Worm (Caenorhabditis elegans) whole organism, early embryonic: ENCODE results near the gene ZK105.6.

Source experiments
- B0310.2 ChIP-seq: sonication (generic microtip); optimal IDR thresholded peaks from 2 replicates; lab custom pipeline; 2016; ENCODE audit warnings: mild to moderate bottlenecking, missing genetic modification characterization, missing compliant biosample characterization
- F13C5.2 ChIP-seq: sonication (generic microtip); optimal IDR thresholded peaks from 2 replicates; lab custom pipeline; 2017; ENCODE audit warnings: mild to moderate bottlenecking, missing genetic modification characterization, inconsistent platforms, missing compliant biosample characterization
- aly-1 ChIP-seq: sonication (generic microtip); optimal IDR thresholded peaks from 2 replicates; lab custom pipeline; 2016; ENCODE audit warnings: missing genetic modification characterization, missing compliant biosample characterization
- ama-1 ChIP-seq: fragments of 150-350 bp; optimal IDR thresholded peaks from 2 replicates; lab custom pipeline; 2014
- ceh-36 ChIP-seq: sonication (generic microtip); optimal IDR thresholded peaks from 2 replicates; lab custom pipeline; 2016; ENCODE audit warnings: missing genetic modification characterization, inconsistent platforms, missing compliant biosample characterization
- ets-7 ChIP-seq: sonication (generic microtip); optimal IDR thresholded peaks from 2 replicates; lab custom pipeline; 2016; ENCODE audit warnings: missing genotype, missing genetic modification characterization, missing compliant biosample characterization
- flt-1 ChIP-seq: fragments of 200-800 bp; sonication (Bioruptor generic); IDR thresholded peaks from 2 replicates; pipeline ENCODE4 v1.3.6; 2022; ENCODE audit warnings: missing genetic modification characterization, missing compliant biosample characterization
- hmbx-1 ChIP-seq: sonication (generic microtip); optimal IDR thresholded peaks from 2 replicates; lab custom pipeline; 2016; ENCODE audit warnings: mild to moderate bottlenecking, missing genetic modification characterization, missing compliant biosample characterization
- hmg-4 ChIP-seq: fragments of 200-800 bp; sonication (Bioruptor generic); optimal IDR thresholded peaks from 2 replicates; lab custom pipeline; 2018; ENCODE audit warnings: mild to moderate bottlenecking, missing genetic modification characterization, missing compliant biosample characterization
- pes-1 ChIP-seq: fragments of 200-800 bp; sonication (Bioruptor generic); IDR thresholded peaks from 2 replicates; pipeline ENCODE4 v1.3.6; 2022; ENCODE audit warnings: missing genetic modification reagents, missing genetic modification characterization, missing compliant biosample characterization
- scrt-1 ChIP-seq: fragments of 200-800 bp; sonication (Bioruptor generic); IDR thresholded peaks from 2 replicates; pipeline ENCODE4 v1.3.6; 2022; ENCODE audit warnings: missing genetic modification characterization, missing compliant biosample characterization
- tbx-11 ChIP-seq: fragments of 200-800 bp; sonication (Bioruptor generic); IDR thresholded peaks from 2 replicates; pipeline ENCODE4 v1.3.6; 2022; ENCODE audit warnings: missing genetic modification characterization, missing compliant biosample characterization
- tbx-37 ChIP-seq: fragments of 200-800 bp; sonication (Bioruptor generic); conservative IDR thresholded peaks from 2 replicates; pipeline ENCODE4 v1.3.6; 2022; ENCODE audit warnings: missing genetic modification reagents, missing genetic modification characterization, missing compliant biosample characterization
- tra-4 ChIP-seq: sonication (generic microtip); optimal IDR thresholded peaks from 2 replicates; lab custom pipeline; 2017; ENCODE audit warnings: missing genetic modification characterization, missing compliant biosample characterization

DNA sequence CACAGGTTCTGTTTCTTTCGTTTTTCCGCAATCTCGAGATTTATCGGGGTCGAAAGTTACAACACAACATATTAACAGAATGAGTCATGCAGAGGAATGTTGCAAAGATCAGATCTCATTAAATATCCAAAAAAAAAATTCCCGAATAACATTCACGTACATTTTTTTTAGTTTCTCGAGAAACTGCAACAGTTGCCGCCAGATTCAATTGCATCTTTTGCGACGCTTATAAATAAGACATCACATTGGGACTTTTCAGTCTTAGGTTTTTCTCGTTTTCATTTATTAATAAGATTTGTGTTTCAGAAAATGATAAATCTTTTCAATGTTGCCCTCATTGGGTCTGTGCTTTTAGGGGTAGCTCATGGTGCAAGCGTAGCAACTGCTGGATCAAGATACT, 10.2 kb downstream of the ZK105.6 start, which contains the start of gene ZK105.1:
- no peak for TF ChIP-seq ama-1 (lab: Kevin White, UChicago)
- TF ChIP-seq ceh-36 (tag; lab: Kevin White, UChicago), result no peak
- no peak for TF ChIP-seq hmg-4 (GFP tag; lab: Kevin White, UChicago)
- no peak for TF ChIP-seq F13C5.2
- TF ChIP-seq tbx-11 (GFP tag; lab: Robert Waterston, UW), result no peak
- TF ChIP-seq B0310.2 (tag; lab: Kevin White, UChicago), result no peak
- no peak for TF ChIP-seq aly-1 (tag; lab: Kevin White, UChicago)
- TF ChIP-seq tbx-37, result no peak
- TF ChIP-seq ets-7 (tag; lab: Kevin White, UChicago), result no peak
- TF ChIP-seq scrt-1 (GFP tag; lab: Robert Waterston, UW), result no peak
- no peak for TF ChIP-seq tra-4 (tag; lab: Kevin White, UChicago)
- TF ChIP-seq hmbx-1 (tag; lab: Kevin White, UChicago), result no peak
- no peak for TF ChIP-seq pes-1 (GFP tag; lab: Robert Waterston, UW)
- TF ChIP-seq flt-1 (GFP tag; lab: Robert Waterston, UW), result no peak
